Fruit fly (Drosophila melanogaster): ENCODE measurements around the gene nab.

The nab gene

DNA sequence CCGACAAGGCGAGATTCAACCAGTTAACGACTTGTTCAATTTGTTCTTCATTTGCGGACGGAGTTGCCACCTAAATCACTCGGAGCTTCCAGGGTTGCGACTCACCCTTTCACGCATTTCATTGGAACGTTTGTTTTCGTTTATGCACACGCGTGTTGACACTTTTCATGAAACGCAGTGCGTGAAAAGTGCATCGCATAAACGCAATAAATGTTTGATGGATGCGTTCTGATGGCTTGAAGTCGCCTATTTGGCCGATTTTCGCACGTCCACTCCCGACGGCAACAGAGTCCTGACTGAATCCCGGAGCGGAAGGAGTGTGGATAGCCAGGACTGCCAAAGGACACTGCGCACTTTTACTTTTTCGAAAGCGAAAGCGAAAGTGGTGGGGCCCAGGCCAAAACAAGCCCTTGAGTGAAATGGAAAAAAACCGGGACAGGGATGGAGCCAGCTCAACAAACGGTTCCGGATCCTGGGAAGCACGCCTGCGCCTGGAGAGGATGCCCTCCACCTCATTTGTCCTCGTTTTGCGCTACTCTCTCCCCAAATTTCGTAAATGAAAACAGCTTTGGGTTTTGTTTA is 17.3 kb upstream of the nab start, which contains the start of gene Teh4 (continued):
- TF ChIP-seq Eip78C (GFP tag), result no peak
- no peak for TF ChIP-seq CG6854 (GFP tag; optimal IDR thresholded peaks at IDR 0.05)
- TF ChIP-seq Sox14 (GFP tag; optimal IDR thresholded peaks at IDR 0.05), result no peak
- TF ChIP-seq CG15336 (GFP tag; IDR thresholded peaks at IDR 0.05), result no peak

DNA sequence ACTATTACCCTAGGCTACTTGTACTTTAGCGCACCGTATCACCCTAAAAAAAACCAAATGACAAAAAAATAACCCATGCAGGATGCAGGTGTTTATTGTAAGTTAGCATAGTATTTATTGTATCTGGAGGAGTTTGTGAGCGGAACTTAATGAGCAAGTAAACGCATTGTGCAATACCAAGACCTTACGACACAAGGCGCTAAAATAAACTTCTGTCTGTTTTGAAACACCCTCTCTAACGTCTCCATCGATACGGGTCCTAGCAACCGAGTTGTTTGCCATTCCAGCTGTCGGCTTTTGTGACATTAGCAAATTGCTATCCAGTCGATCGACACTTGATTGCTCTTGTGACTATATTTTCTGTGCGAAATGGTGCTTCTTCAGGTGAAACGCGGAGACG is 12.9 kb upstream of the nab start, which contains the start of gene CG18675:
Gene CG18675 (plus strand): TSS at position 301 of the 400 bp plus-strand sequence.
- TF ChIP-seq eg (GFP tag; IDR thresholded peaks at IDR 0.05) (no peak), acj6 (GFP tag; optimal IDR thresholded peaks at IDR 0.05) (no peak), vri (GFP tag; optimal IDR thresholded peaks at IDR 0.05) (no peak), lz (GFP tag; optimal IDR thresholded peaks at IDR 0.05) (no peak), pdm3 (GFP tag; optimal IDR thresholded peaks at IDR 0.05) (no peak), CG34406 (GFP tag; optimal IDR thresholded peaks at IDR 0.05) (no peak), dac (GFP tag; optimal IDR thresholded peaks at IDR 0.05) (no peak), fkh (GFP tag; optimal IDR thresholded peaks at IDR 0.05) (no peak), cyc (GFP tag; optimal IDR thresholded peaks at IDR 0.05) (no peak), CG6163 (GFP tag; IDR thresholded peaks at IDR 0.05) (no peak), Met (GFP tag; optimal IDR thresholded peaks at IDR 0.05) (no peak), CG11294 (GFP tag; IDR thresholded peaks at IDR 0.05) (no peak), Eip93F (GFP tag; optimal IDR thresholded peaks at IDR 0.05) (no peak), Hr38 (GFP tag; optimal IDR thresholded peaks at IDR 0.05) (no peak), CG3919 (GFP tag; optimal IDR thresholded peaks at IDR 0.05) (no peak), CG6808 (GFP tag; optimal IDR thresholded peaks at IDR 0.05) (no peak), CG9139 (GFP tag; optimal IDR thresholded peaks at IDR 0.05) (no peak), CG8632 (GFP tag; optimal IDR thresholded peaks at IDR 0.05) (no peak), net (GFP tag; optimal IDR thresholded peaks at IDR 0.05) (no peak), Gug (GFP tag; IDR thresholded peaks at IDR 0.05) (no peak)

DNA sequence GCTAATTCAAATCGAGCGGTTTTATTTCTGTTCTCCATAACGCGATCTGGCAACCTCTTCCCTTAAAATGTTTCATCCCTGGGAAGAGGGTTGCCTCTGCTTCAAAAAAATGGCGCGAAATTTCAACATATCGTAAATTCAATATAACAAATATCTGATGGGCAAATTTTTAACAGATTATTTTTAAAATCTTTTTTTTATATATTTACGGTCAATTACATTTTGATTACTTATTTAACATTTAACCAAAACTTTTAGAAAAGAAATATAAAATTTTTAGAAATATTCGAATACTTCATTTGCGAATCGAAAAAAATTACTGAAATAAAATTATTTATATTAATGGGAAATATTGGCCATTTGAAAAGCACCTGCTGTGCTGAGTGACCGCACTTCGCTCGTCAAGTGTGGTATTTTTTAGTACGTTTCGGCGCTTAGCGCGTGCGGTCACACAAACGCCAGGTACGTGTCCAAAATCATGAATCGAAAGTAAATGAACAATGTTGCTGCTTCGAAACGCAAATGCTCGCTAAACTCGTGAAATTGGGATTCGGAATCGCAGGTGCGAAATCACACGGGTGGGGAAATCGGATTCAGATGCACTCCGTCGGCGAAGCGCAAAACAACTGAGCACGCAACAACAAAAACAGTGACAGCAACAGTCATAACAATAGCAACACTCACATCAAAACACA is 9.4 kb upstream of the nab start, which contains the start of gene Ero1L:
Gene Ero1L (plus strand): TSS at position 448 of the 695 bp plus-strand sequence.
- TF ChIP-seq CG8119 (GFP tag; IDR thresholded peaks at IDR 0.05), result no peak
- no peak for TF ChIP-seq CG16779 (tag; optimal IDR thresholded peaks at IDR 0.05)
- TF ChIP-seq CG8319 (GFP tag; optimal IDR thresholded peaks at IDR 0.05), result no peak
- no peak for TF ChIP-seq CG10669 (GFP tag; optimal IDR thresholded peaks at IDR 0.05)
- no peak for TF ChIP-seq CG3919 (GFP tag; optimal IDR thresholded peaks at IDR 0.05)
- TF ChIP-seq CG15336 (GFP tag; IDR thresholded peaks at IDR 0.05), result no peak
- TF ChIP-seq ss (GFP tag; optimal IDR thresholded peaks at IDR 0.05), result peak in 1 of 2 experiments; percentile 8
- TF ChIP-seq Eip93F (GFP tag; optimal IDR thresholded peaks at IDR 0.05), result no peak
- TF ChIP-seq Blimp-1 (GFP tag; optimal IDR thresholded peaks at IDR 0.05), result peak; percentile 37
- TF ChIP-seq acj6 (GFP tag; optimal IDR thresholded peaks at IDR 0.05), result no peak
- peak; percentile 51 for TF ChIP-seq CG6854 (GFP tag; optimal IDR thresholded peaks at IDR 0.05)
- peak; percentile 41 for TF ChIP-seq cyc (GFP tag; optimal IDR thresholded peaks at IDR 0.05)
- TF ChIP-seq esn (GFP tag; optimal IDR thresholded peaks at IDR 0.05), result peak; percentile 37
- no peak for TF ChIP-seq Hr38 (GFP tag; optimal IDR thresholded peaks at IDR 0.05)
- no peak for TF ChIP-seq Hr4 (GFP tag; optimal IDR thresholded peaks at IDR 0.05)
- no peak for TF ChIP-seq spab (GFP tag; optimal IDR thresholded peaks at IDR 0.05)
- TF ChIP-seq eg (GFP tag; IDR thresholded peaks at IDR 0.05), result peak; percentile 45; the same call in 2 of the 3 replicates
- TF ChIP-seq salr (GFP tag; optimal IDR thresholded peaks at IDR 0.05), result no peak
- TF ChIP-seq net (GFP tag; optimal IDR thresholded peaks at IDR 0.05), result peak; percentile 13
- peak; percentile 76 for TF ChIP-seq dsx (GFP tag; optimal IDR thresholded peaks at IDR 0.05; ENCODE audit: poor library complexity, severe bottlenecking)
- TF ChIP-seq CG11902 (GFP tag; optimal IDR thresholded peaks at IDR 0.05), result no peak
- TF ChIP-seq CG32006 (GFP tag; optimal IDR thresholded peaks at IDR 0.05), result no peak
- TF ChIP-seq dac (GFP tag; optimal IDR thresholded peaks at IDR 0.05), result no peak
- TF ChIP-seq Gug (GFP tag; IDR thresholded peaks at IDR 0.05), result 0 out of 2 replicates have a peak, but pooled peaks have one; percentile 9
- TF ChIP-seq CG34406 (GFP tag; optimal IDR thresholded peaks at IDR 0.05), result no peak
- peak; percentile 33 for TF ChIP-seq Met (GFP tag; optimal IDR thresholded peaks at IDR 0.05)
- no peak for TF ChIP-seq Ets21C (GFP tag; optimal IDR thresholded peaks at IDR 0.05)
- peak; percentile 4 for TF ChIP-seq Hr39 (GFP tag; optimal IDR thresholded peaks at IDR 0.05)
- TF ChIP-seq CG8632 (GFP tag; optimal IDR thresholded peaks at IDR 0.05), result no peak
- no peak for TF ChIP-seq fd59A (GFP tag; optimal IDR thresholded peaks at IDR 0.05)
- TF ChIP-seq Lpt (GFP tag; optimal IDR thresholded peaks at IDR 0.05), result no peak
- no peak for TF ChIP-seq CG6276 (GFP tag; optimal IDR thresholded peaks at IDR 0.05)
- 0 out of 3 replicates have a peak, but pooled peaks have one; percentile 14 for TF ChIP-seq CG6163 (GFP tag; IDR thresholded peaks at IDR 0.05)
- TF ChIP-seq Ets96B (tag; optimal IDR thresholded peaks at IDR 0.05), result peak; percentile 38
- no peak for TF ChIP-seq topi (GFP tag; optimal IDR thresholded peaks at IDR 0.05)
- no peak for TF ChIP-seq lz (GFP tag; optimal IDR thresholded peaks at IDR 0.05)

Data from whole organism, prepupa.